Worm (Caenorhabditis elegans) whole organism, L2 larva: ENCODE results near the gene F22E5.17.
"Not testable (repeated sequence)": the region's sequence is repeated elsewhere in the genome, so short reads cannot be mapped to it uniquely, and the experiment has no call there.

Experiments used
- C34F6.9 ChIP-seq: fragments of 150-350 bp; optimal IDR thresholded peaks from 2 replicates; lab custom pipeline; 2014; ENCODE audit warnings: missing biosample characterization, missing genetic modification characterization
- Y55F3AM.14 ChIP-seq: fragments of 200-800 bp; sonication (Bioruptor generic); optimal IDR thresholded peaks from 2 replicates; lab custom pipeline; 2018; ENCODE audit warnings: mild to moderate bottlenecking, missing genetic modification characterization, missing compliant biosample characterization
- alr-1 ChIP-seq: fragments of 150-350 bp; optimal IDR thresholded peaks from 2 replicates; lab custom pipeline; 2014; ENCODE audit warnings: missing biosample characterization, missing genetic modification characterization
- aly-2 ChIP-seq: fragments of 150-350 bp; optimal IDR thresholded peaks from 2 replicates; lab custom pipeline; 2014; ENCODE audit warnings: missing biosample characterization, missing genetic modification characterization
- blmp-1 ChIP-seq: sonication (generic microtip); optimal IDR thresholded peaks from 2 replicates; lab custom pipeline; 2017; ENCODE audit warnings: missing genetic modification characterization, mild to moderate bottlenecking, missing compliant biosample characterization, antibody characterized with exemption, moderate library complexity; ENCODE audit not compliant: insufficient read depth
- ceh-16 ChIP-seq: fragments of 150-350 bp; optimal IDR thresholded peaks from 2 replicates; lab custom pipeline; 2014; ENCODE audit warnings: missing biosample characterization, missing genetic modification characterization
- ceh-82 ChIP-seq: fragments of 150-350 bp; optimal IDR thresholded peaks from 2 replicates; lab custom pipeline; 2014; ENCODE audit warnings: missing biosample characterization, missing genetic modification characterization
- dmd-4 ChIP-seq: sonication (generic microtip); optimal IDR thresholded peaks from 2 replicates; lab custom pipeline; 2017; ENCODE audit warnings: missing biosample characterization, missing genetic modification characterization
- egl-27 ChIP-seq: sonication (generic microtip); optimal IDR thresholded peaks from 3 replicates; lab custom pipeline; 2017; ENCODE audit warnings: missing biosample characterization, missing genetic modification reagents, missing genetic modification characterization
- elt-1 ChIP-seq: fragments of 150-350 bp; optimal IDR thresholded peaks from 2 replicates; lab custom pipeline; 2014; ENCODE audit warnings: missing biosample characterization, missing genetic modification characterization
- elt-3 ChIP-seq: sonication (generic microtip); optimal IDR thresholded peaks from 2 replicates; lab custom pipeline; 2017; ENCODE audit warnings: missing biosample characterization, missing genetic modification characterization
- gmeb-1 ChIP-seq: fragments of 150-350 bp; optimal IDR thresholded peaks from 2 replicates; lab custom pipeline; 2014; ENCODE audit warnings: missing biosample characterization, missing genetic modification characterization
- lin-11 ChIP-seq: fragments of 150-350 bp; sonication (generic microtip); optimal IDR thresholded peaks from 2 replicates; lab custom pipeline; 2014; ENCODE audit warnings: missing biosample characterization, missing genetic modification characterization, inconsistent platforms, mixed read lengths
- lin-13 ChIP-seq: fragments of 150-350 bp; optimal IDR thresholded peaks from 2 replicates; lab custom pipeline; 2014; ENCODE audit warnings: missing biosample characterization, missing genetic modification reagents, missing genetic modification characterization
- lin-39 ChIP-seq: fragments of 150-350 bp; optimal IDR thresholded peaks from 2 replicates; lab custom pipeline; 2014; ENCODE audit warnings: missing biosample characterization, missing genetic modification reagents, missing genetic modification characterization
- nhr-12 ChIP-seq: fragments of 150-350 bp; optimal IDR thresholded peaks from 2 replicates; lab custom pipeline; 2014; ENCODE audit warnings: missing biosample characterization, missing genetic modification characterization
- nhr-21 ChIP-seq: fragments of 150-350 bp; optimal IDR thresholded peaks from 2 replicates; lab custom pipeline; 2014; ENCODE audit warnings: missing biosample characterization, missing genetic modification characterization
- nhr-237 ChIP-seq: fragments of 150-350 bp; optimal IDR thresholded peaks from 2 replicates; lab custom pipeline; 2014; ENCODE audit warnings: missing biosample characterization, missing genetic modification characterization
- nhr-25 ChIP-seq: fragments of 150-350 bp; sonication (generic microtip); optimal IDR thresholded peaks from 3 replicates; lab custom pipeline; 2014; ENCODE audit warnings: missing biosample characterization, missing genetic modification characterization
- nhr-6 ChIP-seq: fragments of 150-350 bp; optimal IDR thresholded peaks from 2 replicates; lab custom pipeline; 2014; ENCODE audit warnings: missing biosample characterization, missing genetic modification characterization
- sma-3 ChIP-seq: sonication (generic microtip); optimal IDR thresholded peaks from 2 replicates; lab custom pipeline; 2016; ENCODE audit warnings: missing genetic modification reagents, missing genetic modification characterization, missing compliant biosample characterization
- sma-9 ChIP-seq, 2 experiments: fragments of 150-350 bp in 1 of 2; sonication (generic microtip) in 1 of 2; optimal IDR thresholded peaks; 2 replicates each; lab custom pipeline; 2014 to 2016; ENCODE audit warnings: missing genetic modification characterization in 2 of 2, mild to moderate bottlenecking in 1 of 2, missing biosample characterization in 1 of 2, missing compliant biosample characterization in 1 of 2, missing genetic modification reagents in 1 of 2, moderate library complexity in 1 of 2
- snpc-4 ChIP-seq: fragments of 150-350 bp; optimal IDR thresholded peaks from 2 replicates; lab custom pipeline; 2014; ENCODE audit warnings: missing biosample characterization, missing genetic modification characterization
- unc-39 ChIP-seq: fragments of 150-350 bp; optimal IDR thresholded peaks from 2 replicates; lab custom pipeline; 2014; ENCODE audit warnings: missing biosample characterization, missing genetic modification characterization
- unc-55 ChIP-seq: fragments of 150-350 bp; sonication (generic microtip); optimal IDR thresholded peaks from 3 replicates; lab custom pipeline; 2014; ENCODE audit warnings: missing biosample characterization, missing genetic modification reagents, missing genetic modification characterization
- unc-62 ChIP-seq: fragments of 150-350 bp; optimal IDR thresholded peaks from 2 replicates; lab custom pipeline; 2014; ENCODE audit warnings: missing biosample characterization, missing genetic modification reagents, missing genetic modification characterization
- zag-1 ChIP-seq: fragments of 150-350 bp; optimal IDR thresholded peaks from 2 replicates; lab custom pipeline; 2014; ENCODE audit warnings: missing biosample characterization, missing genetic modification characterization
- ztf-1 ChIP-seq: fragments of 200-800 bp; sonication (Bioruptor generic); conservative IDR thresholded peaks from 2 replicates; pipeline ENCODE4 v1.3.6; 2022; ENCODE audit warnings: missing genetic modification characterization, missing compliant biosample characterization
- ztf-4 ChIP-seq: fragments of 150-350 bp; optimal IDR thresholded peaks from 2 replicates; lab custom pipeline; 2014; ENCODE audit warnings: missing biosample characterization, missing genetic modification characterization

F22E5.17 gene

ce11 chrII:2665081-2665480 lies 12.8 kb upstream of the F22E5.17 start, which contains the start of gene F22E5.2:
Gene F22E5.2, plus strand, starts transcription at chrII:2665381.
- not testable (repeated sequence) for TF ChIP-seq sma-3 (GFP tag; lab: Kevin White, UChicago); Y55F3AM.14 (GFP tag; lab: Kevin White, UChicago); unc-39

- TF ChIP-seq blmp-1 (tag; lab: Kevin White, UChicago) (no peak), unc-62 (no peak)
These were observed 12.2 kb upstream of the F22E5.17 start, which contains the start of gene F22E5.22 for ce11 chrII:2665606-2666005. Gene F22E5.22, plus strand, starts transcription at chrII:2665906.

ce11 chrII:2672320-2672719 lies 5.5 kb upstream of the F22E5.17 start, which contains the start of gene sri-57:
Gene sri-57, minus strand, starts transcription at chrII:2672420.
- TF ChIP-seq nhr-12; ztf-4 (tag; lab: Kevin White, UChicago); nhr-6 (tag; lab: Kevin White, UChicago): not testable (repeated sequence)
- TF ChIP-seq, all 48 proteins: peak for 0; not testable (repeated sequence) for 48

- not testable (repeated sequence) for TF ChIP-seq ceh-16, ztf-4, nhr-237 (tag; lab: Kevin White, UChicago)
- TF ChIP-seq, all 48 proteins: peak for 0; not testable (repeated sequence) for 48
These were observed 4.3 kb upstream of the F22E5.17 start, which contains the start of the genes F22E5.20 and F22E5.1 for ce11 chrII:2673534-2673933. Gene F22E5.20, minus strand, starts transcription at chrII:2673634. Gene F22E5.1, plus strand, starts transcription at chrII:2673775.

ce11 chrII:2681118-2681517 lies 3.3 kb downstream of the F22E5.17 start, which contains the start of gene F34D6.1:
Gene F34D6.1, minus strand, starts transcription at chrII:2681218.
- no peak for TF ChIP-seq C34F6.9 (tag; lab: Kevin White, UChicago)
- TF ChIP-seq nhr-6 (tag; lab: Kevin White, UChicago) = no peak
- no peak for TF ChIP-seq ceh-82 (tag; lab: Kevin White, UChicago)
- no peak for TF ChIP-seq ceh-16 (tag; lab: Kevin White, UChicago)
- TF ChIP-seq nhr-237 (tag; lab: Kevin White, UChicago) = no peak
- no peak for TF ChIP-seq alr-1
- TF ChIP-seq blmp-1 (tag; lab: Kevin White, UChicago) = no peak
- no peak for TF ChIP-seq ztf-1 (GFP tag; lab: Robert Waterston, UW)
- TF ChIP-seq unc-39 = no peak
- no peak for TF ChIP-seq sma-3 (GFP tag; lab: Kevin White, UChicago)
- no peak for TF ChIP-seq dmd-4
- no peak for TF ChIP-seq unc-62
- no peak for TF ChIP-seq zag-1 (tag; lab: Kevin White, UChicago)
- TF ChIP-seq gmeb-1 (tag; lab: Kevin White, UChicago) = no peak
- TF ChIP-seq elt-3 (tag; lab: Kevin White, UChicago) = no peak
- TF ChIP-seq egl-27 (tag; lab: Kevin White, UChicago) = no peak
- no peak for TF ChIP-seq elt-1 (tag; lab: Kevin White, UChicago)
- TF ChIP-seq lin-11 = no peak
- no peak for TF ChIP-seq nhr-25 (tag; lab: Kevin White, UChicago)
- no peak for TF ChIP-seq snpc-4 (tag; lab: Kevin White, UChicago)

- TF ChIP-seq nhr-21 (no peak), C34F6.9 (tag; lab: Kevin White, UChicago) (no peak), unc-55 (GFP tag; lab: Kevin White, UChicago) (no peak), lin-13 (GFP tag; lab: Kevin White, UChicago) (no peak), sma-3 (GFP tag; lab: Kevin White, UChicago) (no peak), egl-27 (tag; lab: Kevin White, UChicago) (no peak), aly-2 (tag; lab: Kevin White, UChicago) (no peak), unc-39 (no peak), lin-39 (tag; lab: Kevin White, UChicago) (no peak), sma-9 (GFP tag; optimal IDR thresholded peaks at IDR 0.05; lab: Kevin White, UChicago) (no peak), sma-9 (tag; optimal IDR thresholded peaks at IDR 0.05; lab: Kevin White, UChicago) (no peak)
These were observed 6.4 kb downstream of the F22E5.17 start, which contains the start of gene ceh-87 for ce11 chrII:2684208-2684607. Gene ceh-87, minus strand, starts transcription at chrII:2684308.
